Worm (Caenorhabditis elegans) whole organism, young adult: ENCODE results near the gene ufd-3.
A peak's percentile ranks its signal among the peaks of the same experiment; 100 is the strongest.

Experiments used
- B0336.3 ChIP-seq: fragments of 200-800 bp; sonication (Bioruptor generic); IDR thresholded peaks from 2 replicates; pipeline ENCODE4 v1.3.6; 2022; ENCODE audit warnings: missing genetic modification characterization, missing compliant biosample characterization
- C06A6.2 ChIP-seq: fragments of 200-800 bp; sonication (Bioruptor generic); conservative IDR thresholded peaks from 2 replicates; pipeline ENCODE4 v1.3.6; 2022; ENCODE audit warnings: missing genetic modification characterization, missing compliant biosample characterization
- C17E4.6 ChIP-seq: fragments of 200-800 bp; sonication (Bioruptor generic); IDR thresholded peaks from 2 replicates; pipeline ENCODE4 v1.3.6; 2022; ENCODE audit warnings: missing genetic modification reagents, missing genetic modification characterization, missing compliant biosample characterization
- F22D6.2 ChIP-seq: sonication (generic microtip); optimal IDR thresholded peaks from 2 replicates; lab custom pipeline; 2016; ENCODE audit warnings: mild to moderate bottlenecking, missing genetic modification characterization, missing compliant biosample characterization
- F23B12.7 ChIP-seq: sonication (generic microtip); optimal IDR thresholded peaks from 2 replicates; lab custom pipeline; 2017; ENCODE audit warnings: missing genetic modification characterization, mild to moderate bottlenecking, missing compliant biosample characterization, antibody characterized with exemption, moderate library complexity; ENCODE audit not compliant: insufficient read depth
- F33H1.4 ChIP-seq: fragments of 200-800 bp; sonication (Bioruptor generic); IDR thresholded peaks from 2 replicates; pipeline ENCODE4 v1.3.6; 2022; ENCODE audit warnings: missing genetic modification reagents, missing genetic modification characterization, missing compliant biosample characterization
- F37B4.10 ChIP-seq: fragments of 200-800 bp; sonication (Bioruptor generic); IDR thresholded peaks from 2 replicates; pipeline ENCODE4 v1.3.6; 2022; ENCODE audit warnings: missing genetic modification characterization, missing compliant biosample characterization
- F52B5.7 ChIP-seq: sonication (generic microtip); optimal IDR thresholded peaks from 2 replicates; lab custom pipeline; 2016; ENCODE audit warnings: mild to moderate bottlenecking, missing genetic modification characterization, missing compliant biosample characterization
- F57A8.1 ChIP-seq: fragments of 200-800 bp; sonication (Bioruptor generic); optimal IDR thresholded peaks from 2 replicates; lab custom pipeline; 2018; ENCODE audit warnings: mild to moderate bottlenecking, missing genetic modification characterization, moderate library complexity, missing compliant biosample characterization
- Y56A3A.18 ChIP-seq: fragments of 200-800 bp; sonication (Bioruptor generic); IDR thresholded peaks from 2 replicates; pipeline ENCODE4 v1.3.6; 2022; ENCODE audit warnings: missing genetic modification reagents, missing genetic modification characterization, missing compliant biosample characterization
- Y67H2A.10 ChIP-seq: fragments of 200-800 bp; sonication (Bioruptor generic); conservative IDR thresholded peaks from 2 replicates; pipeline ENCODE4 v1.3.6; 2022; ENCODE audit warnings: missing genetic modification reagents, missing genetic modification characterization, missing compliant biosample characterization
- Y79H2A.3 ChIP-seq: fragments of 200-800 bp; sonication (Bioruptor generic); conservative IDR thresholded peaks from 2 replicates; pipeline ENCODE4 v1.3.6; 2022; ENCODE audit warnings: missing genetic modification reagents, missing genetic modification characterization, missing compliant biosample characterization
- Y95B8A.8 ChIP-seq: fragments of 200-800 bp; sonication (Bioruptor generic); IDR thresholded peaks from 2 replicates; pipeline ENCODE4 v1.3.6; 2022; ENCODE audit warnings: missing genetic modification reagents, missing genetic modification characterization, missing compliant biosample characterization
- ama-1 ChIP-seq, 3 experiments: fragments of 150-350 bp in 1 of 3; sonication (generic microtip) in 2 of 3; optimal IDR thresholded peaks; 2 replicates each; lab custom pipeline; 2014 to 2018; ENCODE audit warnings: missing biosample characterization in 2 of 3, missing genetic modification characterization in 2 of 3, missing genetic modification reagents in 2 of 3
- bed-1 ChIP-seq: fragments of 200-800 bp; sonication (Bioruptor generic); IDR thresholded peaks from 2 replicates; pipeline ENCODE4 v1.3.6; 2022; ENCODE audit warnings: missing genetic modification reagents, missing genetic modification characterization, missing compliant biosample characterization
- ceh-27 ChIP-seq: fragments of 200-800 bp; sonication (Bioruptor generic); optimal IDR thresholded peaks from 2 replicates; lab custom pipeline; 2018; ENCODE audit warnings: mild to moderate bottlenecking, missing genetic modification characterization, moderate library complexity, missing compliant biosample characterization
- ceh-91 ChIP-seq: fragments of 200-800 bp; sonication (Bioruptor generic); IDR thresholded peaks from 2 replicates; pipeline ENCODE4 v1.3.6; 2022; ENCODE audit warnings: missing genetic modification reagents, missing genetic modification characterization, missing compliant biosample characterization
- chd-7 ChIP-seq: sonication (generic microtip); optimal IDR thresholded peaks from 2 replicates; lab custom pipeline; 2016; ENCODE audit warnings: mild to moderate bottlenecking, missing genetic modification characterization, moderate library complexity, missing compliant biosample characterization
- dox-1 ChIP-seq: fragments of 200-800 bp; sonication (Bioruptor generic); IDR thresholded peaks from 2 replicates; pipeline ENCODE4 v1.3.6; 2022; ENCODE audit warnings: missing genetic modification reagents, missing genetic modification characterization, missing compliant biosample characterization
- dpl-1 ChIP-seq: fragments of 150-350 bp; optimal IDR thresholded peaks from 2 replicates; lab custom pipeline; 2014; ENCODE audit warnings: missing biosample characterization, missing genetic modification reagents, missing genetic modification characterization
- efl-1 ChIP-seq: fragments of 150-350 bp; optimal IDR thresholded peaks from 2 replicates; lab custom pipeline; 2014; ENCODE audit warnings: missing biosample characterization, missing genetic modification reagents, missing genetic modification characterization
- egl-18 ChIP-seq: fragments of 200-800 bp; sonication (Bioruptor generic); IDR thresholded peaks from 2 replicates; pipeline ENCODE4 v1.3.6; 2022; ENCODE audit warnings: missing genetic modification reagents, missing genetic modification characterization, missing compliant biosample characterization
- egl-44 ChIP-seq: fragments of 200-800 bp; sonication (Bioruptor generic); IDR thresholded peaks from 2 replicates; pipeline ENCODE4 v1.3.6; 2022; ENCODE audit warnings: missing genetic modification reagents, missing genetic modification characterization, missing compliant biosample characterization
- ekl-4 ChIP-seq: fragments of 200-800 bp; sonication (Bioruptor generic); IDR thresholded peaks from 2 replicates; pipeline ENCODE4 v1.3.6; 2022; ENCODE audit warnings: missing genetic modification reagents, missing genetic modification characterization, missing compliant biosample characterization
- fkh-3 ChIP-seq: sonication (generic microtip); optimal IDR thresholded peaks from 2 replicates; lab custom pipeline; 2016; ENCODE audit warnings: mild to moderate bottlenecking, missing genetic modification characterization, missing compliant biosample characterization
- gei-17 ChIP-seq: fragments of 200-800 bp; sonication (Bioruptor generic); optimal IDR thresholded peaks from 2 replicates; lab custom pipeline; 2018; ENCODE audit warnings: mild to moderate bottlenecking, missing genetic modification characterization, missing compliant biosample characterization
- hrde-1 ChIP-seq: sonication (generic microtip); optimal IDR thresholded peaks from 2 replicates; lab custom pipeline; 2016; ENCODE audit warnings: missing genetic modification characterization, mild to moderate bottlenecking, missing compliant biosample characterization, moderate library complexity, missing genotype, missing genetic modification reagents, borderline replicate concordance
- lin-26 ChIP-seq: fragments of 200-800 bp; sonication (Bioruptor generic); IDR thresholded peaks from 2 replicates; pipeline ENCODE4 v1.3.6; 2022; ENCODE audit warnings: missing genetic modification reagents, missing genetic modification characterization, missing compliant biosample characterization
- lin-35 ChIP-seq, 3 experiments: fragments of 150-350 bp in 2 of 3; sonication (generic microtip) in 1 of 3; optimal IDR thresholded peaks; 2 replicates each; lab custom pipeline; 2014 to 2018; ENCODE audit warnings: missing biosample characterization in 3 of 3, missing genetic modification characterization in 3 of 3, missing genetic modification reagents in 3 of 3
- lin-54 ChIP-seq: fragments of 200-800 bp; sonication (Bioruptor generic); optimal IDR thresholded peaks from 2 replicates; lab custom pipeline; 2018; ENCODE audit warnings: mild to moderate bottlenecking, missing genetic modification characterization, missing compliant biosample characterization
- lsy-27 ChIP-seq: sonication (generic microtip); optimal IDR thresholded peaks from 2 replicates; lab custom pipeline; 2017; ENCODE audit warnings: missing genetic modification characterization, mild to moderate bottlenecking, missing compliant biosample characterization, antibody characterized with exemption, missing genotype, borderline replicate concordance; ENCODE audit not compliant: insufficient read depth
- madf-6 ChIP-seq: fragments of 200-800 bp; sonication (Bioruptor generic); IDR thresholded peaks from 2 replicates; pipeline ENCODE4 v1.3.6; 2022; ENCODE audit warnings: missing genetic modification reagents, missing genetic modification characterization, missing compliant biosample characterization
- madf-8 ChIP-seq: fragments of 200-800 bp; sonication (Bioruptor generic); conservative IDR thresholded peaks from 2 replicates; pipeline ENCODE4 v1.3.6; 2022; ENCODE audit warnings: missing genetic modification reagents, missing genetic modification characterization, missing compliant biosample characterization
- mcd-1 ChIP-seq: fragments of 200-800 bp; sonication (Bioruptor generic); IDR thresholded peaks from 2 replicates; pipeline ENCODE4 v1.3.6; 2022; ENCODE audit warnings: missing genetic modification reagents, missing genetic modification characterization, missing compliant biosample characterization
- nfyb-1 ChIP-seq: fragments of 200-800 bp; sonication (Bioruptor generic); IDR thresholded peaks from 2 replicates; pipeline ENCODE4 v1.3.6; 2022; ENCODE audit warnings: missing genetic modification reagents, missing genetic modification characterization, missing compliant biosample characterization
- nhr-80 ChIP-seq: sonication (generic microtip); optimal IDR thresholded peaks from 2 replicates; lab custom pipeline; 2016; ENCODE audit warnings: missing genetic modification characterization, missing compliant biosample characterization
- pha-4 ChIP-seq: fragments of 150-350 bp; sonication (generic microtip); optimal IDR thresholded peaks from 2 replicates; lab custom pipeline; 2014; ENCODE audit warnings: missing biosample characterization, missing genetic modification reagents, missing genetic modification characterization
- repo-1 ChIP-seq: sonication (generic microtip); optimal IDR thresholded peaks from 2 replicates; lab custom pipeline; 2017; ENCODE audit warnings: mild to moderate bottlenecking, missing genetic modification characterization, missing compliant biosample characterization
- sea-2 ChIP-seq: fragments of 200-800 bp; sonication (Bioruptor generic); IDR thresholded peaks from 2 replicates; pipeline ENCODE4 v1.3.6; 2022; ENCODE audit warnings: missing genetic modification characterization, missing compliant biosample characterization
- snpc-4 ChIP-seq, 5 experiments: fragments of 150-350 bp in 1 of 5; sonication (generic microtip) in 4 of 5; optimal IDR thresholded peaks; 2 replicates each; lab custom pipeline; 2014 to 2018; ENCODE audit warnings: missing genetic modification characterization in 5 of 5, missing biosample characterization in 3 of 5, antibody characterized with exemption in 2 of 5, mild to moderate bottlenecking in 2 of 5, missing compliant biosample characterization in 2 of 5, missing genotype in 2 of 5, moderate library complexity in 2 of 5, missing genetic modification reagents in 1 of 5
- sptf-2 ChIP-seq: fragments of 200-800 bp; sonication (Bioruptor generic); optimal IDR thresholded peaks from 2 replicates; lab custom pipeline; 2018; ENCODE audit warnings: mild to moderate bottlenecking, missing genetic modification characterization, missing compliant biosample characterization
- tlf-1 ChIP-seq: fragments of 200-800 bp; sonication (Bioruptor generic); optimal IDR thresholded peaks from 2 replicates; lab custom pipeline; 2018; ENCODE audit warnings: mild to moderate bottlenecking, missing genetic modification characterization, missing compliant biosample characterization
- unc-130 ChIP-seq: sonication (generic microtip); optimal IDR thresholded peaks from 2 replicates; lab custom pipeline; 2016; ENCODE audit warnings: missing genetic modification reagents, missing genetic modification characterization, missing compliant biosample characterization
- xnd-1 ChIP-seq: sonication (generic microtip); optimal IDR thresholded peaks from 2 replicates; lab custom pipeline; 2016; ENCODE audit warnings: missing genotype, missing genetic modification reagents, missing genetic modification characterization, missing compliant biosample characterization
- zim-3 ChIP-seq: sonication (generic microtip); optimal IDR thresholded peaks from 2 replicates; lab custom pipeline; 2017; ENCODE audit warnings: mild to moderate bottlenecking, missing genetic modification characterization, moderate library complexity, missing compliant biosample characterization
- ztf-26 ChIP-seq: sonication (generic microtip); optimal IDR thresholded peaks from 2 replicates; lab custom pipeline; 2017; ENCODE audit warnings: missing genetic modification characterization, missing compliant biosample characterization
- ztf-28 ChIP-seq: fragments of 200-800 bp; sonication (Bioruptor generic); IDR thresholded peaks from 2 replicates; pipeline ENCODE4 v1.3.6; 2022; ENCODE audit warnings: missing genetic modification reagents, missing genetic modification characterization, missing compliant biosample characterization
- ztf-6 ChIP-seq: fragments of 200-800 bp; sonication (Bioruptor generic); IDR thresholded peaks from 2 replicates; pipeline ENCODE4 v1.3.6; 2022; ENCODE audit warnings: missing genetic modification reagents, missing genetic modification characterization, missing compliant biosample characterization

ufd-3 gene

ce11 chrII:9937611-9938010 is 2.9 kb upstream of the ufd-3 start (continued):
- no peak for TF ChIP-seq xnd-1 (tag; lab: Kevin White, UChicago)
- no peak for TF ChIP-seq repo-1 (tag; lab: Kevin White, UChicago)
- no peak for TF ChIP-seq F33H1.4 (GFP tag; lab: Robert Waterston, UW)
- TF ChIP-seq sea-2 (GFP tag; lab: Robert Waterston, UW) = no peak
- TF ChIP-seq Y95B8A.8 = no peak
- 0 out of 2 replicates have a peak, but pooled peaks have one; percentile 12 for TF ChIP-seq nfyb-1 (GFP tag; lab: Robert Waterston, UW)
- no peak for TF ChIP-seq gei-17 (GFP tag; lab: Kevin White, UChicago)
- TF ChIP-seq F22D6.2 (tag; lab: Kevin White, UChicago) = peak; percentile 65
- TF ChIP-seq egl-18 (GFP tag; lab: Robert Waterston, UW) = no peak
- no peak for TF ChIP-seq zim-3
- no peak for TF ChIP-seq egl-44 (GFP tag; lab: Robert Waterston, UW)
- no peak for TF ChIP-seq lsy-27 (tag; lab: Kevin White, UChicago)
- no peak for TF ChIP-seq Y79H2A.3 (GFP tag; lab: Robert Waterston, UW)
- peak; percentile 14; the same call in 1 of the 2 replicates for TF ChIP-seq lin-26 (GFP tag; lab: Robert Waterston, UW)
- no peak for TF ChIP-seq F37B4.10 (GFP tag; lab: Robert Waterston, UW)
- TF ChIP-seq sptf-2 (GFP tag; lab: Kevin White, UChicago) = no peak
- TF ChIP-seq ztf-28 = no peak
- TF ChIP-seq bed-1 = no peak
- peak; percentile 69 for TF ChIP-seq ztf-26 (tag; lab: Kevin White, UChicago)
- TF ChIP-seq C06A6.2 (GFP tag; lab: Robert Waterston, UW) = peak; percentile 65; the same call in 1 of the 2 replicates
- TF ChIP-seq pha-4 (tag; lab: Kevin White, UChicago) = peak; percentile 40
- no peak for TF ChIP-seq hrde-1 (tag; lab: Kevin White, UChicago)
- peak; percentile 3 for TF ChIP-seq ceh-27
- TF ChIP-seq dox-1 = no peak
- TF ChIP-seq ama-1 (optimal IDR thresholded peaks at IDR 0.05; lab: Kevin White, UChicago) = peak; percentile 90
- TF ChIP-seq ama-1 (GFP tag; optimal IDR thresholded peaks at IDR 0.05; lab: Kevin White, UChicago) = no peak
- peak; percentile 40 for TF ChIP-seq lin-54 (GFP tag; lab: Kevin White, UChicago)
- no peak for TF ChIP-seq F57A8.1 (GFP tag; lab: Kevin White, UChicago)
- no peak for TF ChIP-seq Y67H2A.10 (GFP tag; lab: Robert Waterston, UW)
- peak in 1 of 3 experiments; percentile 25 for TF ChIP-seq lin-35 (GFP tag; optimal IDR thresholded peaks at IDR 0.05; lab: Kevin White, UChicago)

ce11 chrII:9938877-9939276 is 1.7 kb upstream of the ufd-3 start, which contains the start of the genes C05C10.7 and C05C10.5:
Gene C05C10.7, minus strand, starts transcription at chrII:9938971.
Gene C05C10.5, plus strand, starts transcription at chrII:9939040.
- TF ChIP-seq zim-3 = no peak
- TF ChIP-seq F52B5.7 (tag; lab: Kevin White, UChicago) = no peak
- peak; percentile 78 for TF ChIP-seq ekl-4 (GFP tag; lab: Robert Waterston, UW)
- TF ChIP-seq lin-26 (GFP tag; lab: Robert Waterston, UW) = no peak
- TF ChIP-seq ceh-91 (GFP tag; lab: Robert Waterston, UW) = peak; percentile 93
- peak; percentile 98 for TF ChIP-seq madf-6 (GFP tag; lab: Robert Waterston, UW)
- peak; percentile 62 for TF ChIP-seq tlf-1 (GFP tag; lab: Kevin White, UChicago)
- TF ChIP-seq C17E4.6 (GFP tag; lab: Robert Waterston, UW) = peak; percentile 53
- TF ChIP-seq unc-130 = peak; percentile 78
- TF ChIP-seq efl-1 (GFP tag; lab: Kevin White, UChicago) = peak; percentile 97
- no peak for TF ChIP-seq F22D6.2 (tag; lab: Kevin White, UChicago)
- peak; percentile 21 for TF ChIP-seq snpc-4 (GFP tag; optimal IDR thresholded peaks at IDR 0.05; lab: Kevin White, UChicago)
- no peak for TF ChIP-seq snpc-4 (tag; optimal IDR thresholded peaks at IDR 0.05; lab: Kevin White, UChicago)
- TF ChIP-seq fkh-3 (tag; lab: Kevin White, UChicago) = no peak
- TF ChIP-seq madf-8 (GFP tag; lab: Robert Waterston, UW) = peak; percentile 93
- peak; percentile 13; the same call in 1 of the 2 replicates for TF ChIP-seq mcd-1 (GFP tag; lab: Robert Waterston, UW)
- peak; percentile 84 for TF ChIP-seq dpl-1 (GFP tag; lab: Kevin White, UChicago)
- no peak for TF ChIP-seq ztf-6
- TF ChIP-seq B0336.3 (GFP tag; lab: Robert Waterston, UW) = peak; percentile 74; the same call in 1 of the 2 replicates
- TF ChIP-seq Y56A3A.18 (GFP tag; lab: Robert Waterston, UW) = no peak
- TF ChIP-seq nhr-80 (tag; lab: Kevin White, UChicago) = no peak
- TF ChIP-seq F23B12.7 = no peak
- no peak for TF ChIP-seq chd-7
